Fruit fly (Drosophila melanogaster): Measurements from ENCODE around the gene Mrgn1.

- TF ChIP-seq CG12768 (GFP tag; optimal IDR thresholded peaks at IDR 0.05): peak; percentile 92
- peak; percentile 94 for TF ChIP-seq CG14711 (tag; optimal IDR thresholded peaks at IDR 0.05)
- peak; percentile 84 for TF ChIP-seq tj (GFP tag; optimal IDR thresholded peaks at IDR 0.05)
- peak; percentile 93 for TF ChIP-seq CG33017 (tag; optimal IDR thresholded peaks at IDR 0.05)
- peak; percentile 98 for TF ChIP-seq CG7101 (tag; optimal IDR thresholded peaks at IDR 0.05)
- peak; percentile 94 for TF ChIP-seq Crg-1 (GFP tag; optimal IDR thresholded peaks at IDR 0.05)
These were observed 17.7 kb upstream of the Mrgn1 start, which contains the start of gene CG11151 for dm6 chrX:13739411-13739888.

Data from whole organism, adult.